Fruit fly (Drosophila melanogaster): ENCODE measurements around the gene Trc8.
A peak's percentile ranks its signal among the peaks of the same experiment; 100 is the strongest.

- TF ChIP-seq Sry-δ (GFP tag; optimal IDR thresholded peaks at IDR 0.05) (no peak), Scr (GFP tag; IDR thresholded peaks at IDR 0.05; ENCODE audit: partially characterized antibody) (no peak), pan (optimal IDR thresholded peaks at IDR 0.05) (no peak), pan (GFP tag; optimal IDR thresholded peaks at IDR 0.05 in 1 of 2, IDR thresholded peaks at IDR 0.05 in 1 of 2) (peak in 1 of 2 experiments; percentile 46), CG8924 (tag; optimal IDR thresholded peaks at IDR 0.05) (peak; percentile 45), ken (GFP tag; IDR thresholded peaks at IDR 0.05) (no peak), CG9609 (GFP tag; optimal IDR thresholded peaks at IDR 0.05) (no peak), Fer1 (GFP tag; optimal IDR thresholded peaks at IDR 0.05) (no peak), Mad (GFP tag; optimal IDR thresholded peaks at IDR 0.05) (no peak)
These were observed 44.9 kb downstream of the Trc8 start for dm6 chr3R:29458689-29459136.
